Fruit fly (Drosophila melanogaster) whole organism: Measurements from ENCODE around the gene CG7523.

ENCODE experiments used
- CG8478 ChIP-seq: fragments of >200 bp; optimal IDR thresholded peaks from 2 replicates; lab custom pipeline; 2018; ENCODE audit warnings: inconsistent platforms
- Dll ChIP-seq: fragments of >200 bp; optimal IDR thresholded peaks from 2 replicates; lab custom pipeline; 2017
- EcR ChIP-seq, 2 experiments: fragments of >200 bp; optimal IDR thresholded peaks; 2 replicates each; lab custom pipeline; 2017; ENCODE audit warnings: missing biosample characterization in 2 of 2, missing genetic modification characterization in 2 of 2, missing genetic modification reagents in 2 of 2
- pan ChIP-seq: fragments of >200 bp; optimal IDR thresholded peaks from 2 replicates; lab custom pipeline; 2017
- psq ChIP-seq: fragments of >200 bp; optimal IDR thresholded peaks from 2 replicates; lab custom pipeline; 2017
- usp ChIP-seq: fragments of >200 bp; optimal IDR thresholded peaks from 2 replicates; lab custom pipeline; 2017; ENCODE audit warnings: missing biosample characterization, missing genetic modification characterization, mixed read lengths

- TF ChIP-seq pan (lab: Kevin White, UChicago) (no peak), EcR (GFP tag; optimal IDR thresholded peaks at IDR 0.05; lab: Kevin White, UChicago) (no peak), CG8478 (lab: Kevin White, UChicago) (no peak), Dll (lab: Kevin White, UChicago) (no peak), usp (no peak), psq (no peak)
Measured at dm6 chr3R:17624968-17625367, 45.7 kb downstream of the CG7523 start, which contains the start of gene AttD.
